Worm (Caenorhabditis elegans) whole organism, L2 larva: ENCODE results near the gene zzz-1.

ENCODE experiments used
- ceh-82 ChIP-seq: fragments of 150-350 bp; optimal IDR thresholded peaks from 2 replicates; lab custom pipeline; 2014; ENCODE audit warnings: missing biosample characterization, missing genetic modification characterization
- nhr-10 ChIP-seq: sonication (generic microtip); optimal IDR thresholded peaks from 2 replicates; lab custom pipeline; 2017; ENCODE audit warnings: missing biosample characterization, missing genetic modification characterization
- nhr-11 ChIP-seq: fragments of 150-350 bp; optimal IDR thresholded peaks from 2 replicates; lab custom pipeline; 2014; ENCODE audit warnings: missing biosample characterization, missing genetic modification characterization
- nhr-12 ChIP-seq: fragments of 150-350 bp; optimal IDR thresholded peaks from 2 replicates; lab custom pipeline; 2014; ENCODE audit warnings: missing biosample characterization, missing genetic modification characterization
- nhr-77 ChIP-seq: fragments of 150-350 bp; optimal IDR thresholded peaks from 2 replicates; lab custom pipeline; 2014; ENCODE audit warnings: missing biosample characterization, missing genetic modification characterization
- sem-4 ChIP-seq: fragments of 150-350 bp; optimal IDR thresholded peaks from 2 replicates; lab custom pipeline; 2014; ENCODE audit warnings: missing biosample characterization, missing genetic modification reagents, missing genetic modification characterization
- unc-62 ChIP-seq: fragments of 150-350 bp; optimal IDR thresholded peaks from 2 replicates; lab custom pipeline; 2014; ENCODE audit warnings: missing biosample characterization, missing genetic modification reagents, missing genetic modification characterization
- ztf-4 ChIP-seq: fragments of 150-350 bp; optimal IDR thresholded peaks from 2 replicates; lab custom pipeline; 2014; ENCODE audit warnings: missing biosample characterization, missing genetic modification characterization

DNA sequence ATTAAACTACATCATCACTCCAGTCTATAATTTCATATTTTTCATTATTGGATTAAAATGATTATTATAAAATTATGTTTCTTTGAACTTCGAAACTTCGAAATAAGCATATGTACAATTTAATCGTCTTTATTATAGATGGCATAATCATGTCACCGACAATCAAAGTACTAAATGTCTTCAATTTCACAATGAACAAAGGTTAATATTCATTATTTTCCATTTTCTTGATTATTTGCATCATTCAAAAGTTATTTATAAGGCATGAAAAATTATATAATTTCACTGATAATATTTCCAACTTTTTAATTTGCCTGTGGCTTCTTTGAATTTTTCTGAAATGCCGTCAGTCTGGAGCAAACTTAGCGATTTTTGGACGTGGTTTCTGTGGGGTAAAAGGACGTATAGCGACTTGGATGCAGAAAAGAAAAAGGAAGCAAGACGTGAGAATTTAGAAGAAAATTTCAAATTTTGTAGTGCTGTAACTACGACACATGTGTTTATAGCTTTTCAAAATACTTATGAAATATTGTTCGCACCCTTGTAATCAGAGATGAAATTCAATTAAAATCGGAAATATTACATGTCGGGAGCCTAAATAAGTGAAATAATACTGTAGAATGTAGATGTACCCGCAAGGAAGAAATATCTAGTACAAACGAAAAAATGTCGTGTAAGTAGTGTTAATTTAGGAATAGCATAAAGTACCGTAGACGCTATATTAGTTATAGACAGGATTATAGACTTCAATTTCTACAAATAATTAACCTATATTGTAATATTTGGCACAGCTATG, 46.9 kb upstream of the zzz-1 start, which contains the start of gene F17C11.13:
- TF ChIP-seq ztf-4 (tag; lab: Kevin White, UChicago) (no peak), ceh-82 (tag; lab: Kevin White, UChicago) (no peak), unc-62 (no peak), nhr-10 (no peak), nhr-12 (tag; lab: Kevin White, UChicago) (no peak), nhr-11 (tag; lab: Kevin White, UChicago) (no peak), nhr-77 (tag; lab: Kevin White, UChicago) (no peak), sem-4 (tag; lab: Kevin White, UChicago) (no peak)
